Worm (Caenorhabditis elegans) whole organism, L2 larva: Measurements from ENCODE around the gene F22E12.3.

ENCODE experiments used
- ZK546.5 ChIP-seq: sonication (generic microtip); optimal IDR thresholded peaks from 2 replicates; lab custom pipeline; 2017; ENCODE audit warnings: missing biosample characterization, missing genetic modification characterization
- ceh-82 ChIP-seq: fragments of 150-350 bp; optimal IDR thresholded peaks from 2 replicates; lab custom pipeline; 2014; ENCODE audit warnings: missing biosample characterization, missing genetic modification characterization
- lin-39 ChIP-seq: fragments of 150-350 bp; optimal IDR thresholded peaks from 2 replicates; lab custom pipeline; 2014; ENCODE audit warnings: missing biosample characterization, missing genetic modification reagents, missing genetic modification characterization
- nhr-11 ChIP-seq: fragments of 150-350 bp; optimal IDR thresholded peaks from 2 replicates; lab custom pipeline; 2014; ENCODE audit warnings: missing biosample characterization, missing genetic modification characterization
- skn-1 ChIP-seq: sonication (generic microtip); optimal IDR thresholded peaks from 2 replicates; lab custom pipeline; 2017; ENCODE audit warnings: missing biosample characterization, missing genetic modification characterization
- snpc-4 ChIP-seq: fragments of 150-350 bp; optimal IDR thresholded peaks from 2 replicates; lab custom pipeline; 2014; ENCODE audit warnings: missing biosample characterization, missing genetic modification characterization

DNA sequence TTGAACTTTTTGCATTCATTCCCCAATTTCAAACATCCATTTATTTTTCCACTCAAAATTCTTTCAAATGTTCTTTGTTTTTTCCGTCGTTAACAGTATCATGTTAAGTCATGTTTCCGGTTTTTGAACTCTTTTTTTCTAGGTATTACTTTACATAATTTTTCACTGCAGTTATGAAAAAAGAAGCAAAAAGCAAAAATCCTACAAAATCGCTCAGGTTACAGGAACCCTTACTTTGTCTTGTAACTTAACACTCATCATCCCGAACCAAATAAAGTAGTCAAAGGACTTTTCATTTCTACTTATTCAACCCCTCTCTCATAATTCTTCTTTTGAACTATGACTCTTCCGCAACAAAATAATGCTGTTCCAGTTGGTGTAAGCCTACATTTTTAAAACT is 28.3 kb upstream of the F22E12.3 start, which contains the start of gene aqp-5:
- no peak for TF ChIP-seq skn-1 (tag; lab: Kevin White, UChicago)
- TF ChIP-seq ZK546.5: no peak
- no peak for TF ChIP-seq ceh-82 (tag; lab: Kevin White, UChicago)
- no peak for TF ChIP-seq nhr-11 (tag; lab: Kevin White, UChicago)
- TF ChIP-seq snpc-4 (tag; lab: Kevin White, UChicago): no peak
- no peak for TF ChIP-seq lin-39 (tag; lab: Kevin White, UChicago)
